Fruit fly (Drosophila melanogaster) whole organism, embryonic: Measurements from ENCODE around the gene Muc14A.

Experiments used
- CG10274 ChIP-seq: fragments of 200-800 bp; sonication (Bioruptor generic); optimal IDR thresholded peaks from 3 replicates; lab custom pipeline; 2017; ENCODE audit warnings: missing biosample characterization, mild to moderate bottlenecking, missing genetic modification characterization
- CG10959 ChIP-seq: fragments of 200-800 bp; sonication (Bioruptor generic); IDR thresholded peaks from 2 replicates; pipeline ENCODE4 v1.3.6; 2022; ENCODE audit warnings: missing biosample characterization, missing genetic modification characterization
- CG12236 ChIP-seq: fragments of 200-800 bp; sonication (Bioruptor generic); optimal IDR thresholded peaks from 2 replicates; lab custom pipeline; 2016; ENCODE audit warnings: missing biosample characterization, missing genetic modification characterization
- CG12769 ChIP-seq: fragments of 200-800 bp; sonication (Bioruptor generic); optimal IDR thresholded peaks from 2 replicates; lab custom pipeline; 2019; ENCODE audit warnings: missing biosample characterization, mild to moderate bottlenecking, missing genetic modification characterization, moderate library complexity
- CG13424 ChIP-seq: fragments of 200-800 bp; sonication (Bioruptor generic); optimal IDR thresholded peaks from 2 replicates; lab custom pipeline; 2019; ENCODE audit warnings: missing biosample characterization, mild to moderate bottlenecking, missing genetic modification characterization, moderate library complexity
- CG16813 ChIP-seq: fragments of 200-800 bp; sonication (Bioruptor generic); IDR thresholded peaks from 3 replicates; pipeline ENCODE4 v1.3.6; 2022; ENCODE audit warnings: missing biosample characterization, missing genetic modification characterization; ENCODE audit not compliant: partially characterized antibody
- CG17186 ChIP-seq: fragments of 200-800 bp; sonication (Bioruptor generic); optimal IDR thresholded peaks from 3 replicates; lab custom pipeline; 2017; ENCODE audit warnings: missing biosample characterization, missing genetic modification reagents, missing genetic modification characterization
- CG2875 ChIP-seq: fragments of 200-800 bp; sonication (Bioruptor generic); optimal IDR thresholded peaks from 2 replicates; lab custom pipeline; 2017; ENCODE audit warnings: missing biosample characterization, mild to moderate bottlenecking, missing genetic modification characterization, missing genetic modification reagents
- CG34224 ChIP-seq: fragments of 200-800 bp; sonication (Bioruptor generic); IDR thresholded peaks from 3 replicates; pipeline ENCODE4 v1.3.6; 2022; ENCODE audit warnings: missing biosample characterization, missing genetic modification characterization; ENCODE audit not compliant: partially characterized antibody
- CG6254 ChIP-seq: fragments of 200-800 bp; sonication (Bioruptor generic); optimal IDR thresholded peaks from 3 replicates; lab custom pipeline; 2017; ENCODE audit warnings: mild to moderate bottlenecking, missing biosample characterization, missing genetic modification reagents, missing genetic modification characterization
- CG6689 ChIP-seq: fragments of 200-800 bp; sonication (Bioruptor generic); IDR thresholded peaks from 2 replicates; pipeline ENCODE4 v1.3.6; 2022; ENCODE audit warnings: missing biosample characterization, missing genetic modification characterization
- CG6765 ChIP-seq: fragments of 200-800 bp; sonication (Bioruptor generic); optimal IDR thresholded peaks from 3 replicates; lab custom pipeline; 2017; ENCODE audit warnings: missing biosample characterization, mild to moderate bottlenecking, missing genetic modification characterization
- CG8281 ChIP-seq: fragments of 200-800 bp; sonication (Bioruptor generic); optimal IDR thresholded peaks from 2 replicates; lab custom pipeline; 2018; ENCODE audit warnings: missing biosample characterization, mild to moderate bottlenecking, missing genetic modification characterization, moderate library complexity
- CG8478 ChIP-seq: fragments of >200 bp; optimal IDR thresholded peaks from 2 replicates; lab custom pipeline; 2018
- CG8924 ChIP-seq: fragments of 200-800 bp; optimal IDR thresholded peaks from 3 replicates; lab custom pipeline; 2019; ENCODE audit warnings: missing biosample characterization, mild to moderate bottlenecking, missing genetic modification characterization, moderate library complexity
- D19A ChIP-seq: fragments of 200-800 bp; optimal IDR thresholded peaks from 3 replicates; lab custom pipeline; 2019; ENCODE audit warnings: missing biosample characterization, mild to moderate bottlenecking, missing genetic modification characterization, moderate library complexity
- Deaf1 ChIP-seq: fragments of 200-800 bp; optimal IDR thresholded peaks from 3 replicates; lab custom pipeline; 2019; ENCODE audit warnings: missing biosample characterization, mild to moderate bottlenecking, missing genetic modification characterization, moderate library complexity
- Dref ChIP-seq: fragments of 200-800 bp; sonication (Bioruptor generic); IDR thresholded peaks from 2 replicates; pipeline ENCODE4 v1.3.6; 2022; ENCODE audit warnings: missing biosample characterization, missing genetic modification characterization
- Drgx ChIP-seq: fragments of 200-800 bp; sonication (Bioruptor generic); IDR thresholded peaks from 2 replicates; pipeline ENCODE4 v1.3.6; 2022; ENCODE audit warnings: missing biosample characterization, missing genetic modification characterization
- Gug ChIP-seq: fragments of 200-800 bp; sonication (Bioruptor generic); IDR thresholded peaks from 4 replicates; pipeline ENCODE4 v1.3.6; 2022; ENCODE audit warnings: missing biosample characterization, missing genetic modification characterization
- H2.0 ChIP-seq: fragments of 200-800 bp; sonication (Bioruptor generic); IDR thresholded peaks from 2 replicates; pipeline ENCODE4 v1.3.6; 2022; ENCODE audit warnings: missing biosample characterization, missing genetic modification characterization
- Hmx ChIP-seq: fragments of 200-800 bp; sonication (Bioruptor generic); optimal IDR thresholded peaks from 2 replicates; lab custom pipeline; 2016; ENCODE audit warnings: missing biosample characterization, missing genetic modification characterization
- Hsf ChIP-seq: fragments of 200-800 bp; sonication (Bioruptor generic); optimal IDR thresholded peaks from 3 replicates; lab custom pipeline; 2016; ENCODE audit warnings: missing biosample characterization, missing genetic modification characterization
- Ravus ChIP-seq: fragments of 200-800 bp; sonication (Bioruptor generic); IDR thresholded peaks from 2 replicates; pipeline ENCODE4 v1.3.6; 2022; ENCODE audit warnings: missing biosample characterization, missing genetic modification characterization
- Sox100B ChIP-seq: fragments of 200-800 bp; sonication (Bioruptor generic); optimal IDR thresholded peaks from 3 replicates; lab custom pipeline; 2018; ENCODE audit warnings: missing biosample characterization, mild to moderate bottlenecking, missing genetic modification characterization
- Usf ChIP-seq: fragments of 200-800 bp; sonication (Bioruptor generic); optimal IDR thresholded peaks from 2 replicates; lab custom pipeline; 2017; ENCODE audit warnings: missing genotype, missing biosample characterization, missing genetic modification characterization
- ac ChIP-seq: fragments of 200-800 bp; sonication (Bioruptor generic); optimal IDR thresholded peaks from 3 replicates; lab custom pipeline; 2017; ENCODE audit warnings: missing biosample characterization, mild to moderate bottlenecking, missing genetic modification characterization
- az2 ChIP-seq: fragments of 200-800 bp; sonication (Bioruptor generic); optimal IDR thresholded peaks from 3 replicates; lab custom pipeline; 2016; ENCODE audit warnings: missing biosample characterization, missing genetic modification characterization
- btn ChIP-seq: fragments of 200-800 bp; sonication (Bioruptor generic); optimal IDR thresholded peaks from 2 replicates; lab custom pipeline; 2016; ENCODE audit warnings: missing biosample characterization, missing genetic modification characterization
- chm ChIP-seq: fragments of 200-800 bp; sonication (Bioruptor generic); IDR thresholded peaks from 2 replicates; pipeline ENCODE4 v1.3.6; 2022; ENCODE audit warnings: missing biosample characterization, missing genetic modification characterization
- corto ChIP-seq: fragments of 200-800 bp; sonication (Bioruptor generic); optimal IDR thresholded peaks from 2 replicates; lab custom pipeline; 2016; ENCODE audit warnings: missing biosample characterization, mild to moderate bottlenecking, missing genetic modification characterization, moderate library complexity
- dan ChIP-seq: fragments of 200-800 bp; sonication (Bioruptor generic); IDR thresholded peaks from 2 replicates; pipeline ENCODE4 v1.3.6; 2022; ENCODE audit warnings: missing biosample characterization, missing genetic modification characterization
- dpn ChIP-seq, 2 experiments: fragments of 200-800 bp; sonication (Bioruptor generic); optimal IDR thresholded peaks; 3 replicates each; lab custom pipeline; 2016; ENCODE audit warnings: missing biosample characterization in 2 of 2, missing genetic modification characterization in 2 of 2
- eyg ChIP-seq: fragments of 200-800 bp; sonication (Bioruptor generic); optimal IDR thresholded peaks from 3 replicates; lab custom pipeline; 2016; ENCODE audit warnings: missing biosample characterization, missing genetic modification characterization
- fd3F ChIP-seq: fragments of 200-800 bp; sonication (Bioruptor generic); optimal IDR thresholded peaks from 2 replicates; lab custom pipeline; 2018; ENCODE audit warnings: missing biosample characterization, mild to moderate bottlenecking, missing genetic modification characterization, moderate library complexity
- fd96Cb ChIP-seq: fragments of 200-800 bp; sonication (Bioruptor generic); optimal IDR thresholded peaks from 2 replicates; lab custom pipeline; 2018; ENCODE audit warnings: missing biosample characterization, mild to moderate bottlenecking, missing genetic modification characterization, moderate library complexity
- ftz-f1 ChIP-seq: fragments of 200-800 bp; sonication (Bioruptor generic); optimal IDR thresholded peaks from 2 replicates; lab custom pipeline; 2016; ENCODE audit warnings: missing biosample characterization, missing genetic modification characterization
- inv ChIP-seq: fragments of 200-800 bp; sonication (Bioruptor generic); IDR thresholded peaks from 2 replicates; pipeline ENCODE4 v1.3.6; 2022; ENCODE audit warnings: missing biosample characterization, missing genetic modification characterization; ENCODE audit not compliant: partially characterized antibody
- lola ChIP-seq, 3 experiments: fragments of >200 bp in 2 of 3; fragments of 200-800 bp in 1 of 3; sonication (Bioruptor generic) in 1 of 3; optimal IDR thresholded peaks; 2 replicates each; lab custom pipeline; 2017 to 2019; ENCODE audit warnings: missing biosample characterization in 3 of 3, missing genetic modification characterization in 3 of 3, mild to moderate bottlenecking in 1 of 3, moderate library complexity in 1 of 3
- mam ChIP-seq: fragments of 200-800 bp; sonication (Bioruptor generic); optimal IDR thresholded peaks from 3 replicates; lab custom pipeline; 2016; ENCODE audit warnings: missing biosample characterization, missing genetic modification characterization
- pan ChIP-seq, 4 experiments: fragments of >200 bp in 3 of 4; fragments of 200-800 bp in 1 of 4; sonication (Bioruptor generic) in 1 of 4; optimal IDR thresholded peaks in 3 of 4; IDR thresholded peaks in 1 of 4; 2 replicates each; pipeline versions ENCODE4 v1.3.6 to Lab custom; 2017 to 2022; ENCODE audit warnings: missing biosample characterization in 2 of 4, missing genetic modification characterization in 2 of 4, mixed read lengths in 1 of 4
- prd ChIP-seq, 3 experiments: fragments of >200 bp in 2 of 3; fragments of 200-800 bp in 1 of 3; sonication (Bioruptor generic) in 1 of 3; optimal IDR thresholded peaks in 2 of 3; IDR thresholded peaks in 1 of 3; 2 replicates in 2 of 3; 3 replicates in 1 of 3; pipeline versions ENCODE4 v1.3.6 to Lab custom; 2017 to 2022; ENCODE audit warnings: missing biosample characterization in 1 of 3, missing genetic modification characterization in 1 of 3
- row ChIP-seq: fragments of 200-800 bp; sonication (Bioruptor generic); IDR thresholded peaks from 3 replicates; pipeline ENCODE4 v1.3.6; 2022; ENCODE audit warnings: missing biosample characterization, missing genetic modification characterization
- schlank ChIP-seq: fragments of 200-800 bp; sonication (Bioruptor generic); optimal IDR thresholded peaks from 2 replicates; lab custom pipeline; 2018; ENCODE audit warnings: missing biosample characterization, mild to moderate bottlenecking, missing genetic modification characterization
- tgo ChIP-seq: fragments of 200-800 bp; sonication (Bioruptor generic); IDR thresholded peaks from 3 replicates; pipeline ENCODE4 v1.3.6; 2022; ENCODE audit warnings: missing biosample characterization, missing genetic modification characterization
- trem ChIP-seq: fragments of 200-800 bp; optimal IDR thresholded peaks from 3 replicates; lab custom pipeline; 2019; ENCODE audit warnings: missing biosample characterization, mild to moderate bottlenecking, missing genetic modification characterization, moderate library complexity
- yki ChIP-seq: fragments of >200 bp; optimal IDR thresholded peaks from 3 replicates; lab custom pipeline; 2018

Muc14A gene

dm6 chrX:16090179-16091144, 81.5 kb downstream of the Muc14A start (continued):
- TF ChIP-seq Hsf (GFP tag; lab: Kevin White, UChicago) (peak; percentile 91), Usf (GFP tag; lab: Kevin White, UChicago) (peak; percentile 73), pan (optimal IDR thresholded peaks at IDR 0.05; lab: Kevin White, UChicago) (no peak), pan (GFP tag; optimal IDR thresholded peaks at IDR 0.05 in 1 of 2, IDR thresholded peaks at IDR 0.05 in 1 of 2) (peak in 1 of 2 experiments; percentile 94), row (peak; percentile 93), Hmx (GFP tag; lab: Kevin White, UChicago) (peak; percentile 56), dpn (GFP tag; optimal IDR thresholded peaks at IDR 0.05; lab: Kevin White, UChicago) (peak; percentile 92), CG12769 (tag; lab: Kevin White, UChicago) (peak; percentile 97), corto (peak; percentile 54), ac (GFP tag; lab: Kevin White, UChicago) (peak; percentile 12), Dref (GFP tag; lab: Robert Waterston, UW) (no peak), ftz-f1 (GFP tag; lab: Kevin White, UChicago) (no peak), CG13424 (tag; lab: Kevin White, UChicago) (peak; percentile 94), btn (GFP tag; lab: Kevin White, UChicago) (peak; percentile 80), CG12236 (peak; percentile 70), prd (optimal IDR thresholded peaks at IDR 0.05; lab: Kevin White, UChicago) (no peak), prd (GFP tag; IDR thresholded peaks at IDR 0.05; lab: Robert Waterston, UW) (peak; percentile 88), Drgx (GFP tag; lab: Robert Waterston, UW) (peak; percentile 88), yki (lab: Kevin White, UChicago) (no peak), CG6689 (GFP tag; lab: Robert Waterston, UW) (peak; percentile 90), CG10959 (peak; percentile 74), CG6765 (GFP tag; lab: Kevin White, UChicago) (peak; percentile 81), mam (peak; percentile 94), CG6254 (GFP tag; lab: Kevin White, UChicago) (peak; percentile 62), fd96Cb (tag; lab: Kevin White, UChicago) (peak; percentile 78), fd3F (peak; percentile 91), Ravus (GFP tag; lab: Robert Waterston, UW) (peak; percentile 71), CG8924 (peak; percentile 82), D19A (tag; lab: Kevin White, UChicago) (peak; percentile 60), CG8478 (lab: Kevin White, UChicago) (no peak), chm (GFP tag; lab: Robert Waterston, UW) (peak; percentile 91), CG2875 (GFP tag; lab: Kevin White, UChicago) (peak; percentile 77), tgo (GFP tag; lab: Robert Waterston, UW) (peak; percentile 92), schlank (tag; lab: Kevin White, UChicago) (peak; percentile 89), CG34224 (GFP tag; lab: Robert Waterston, UW) (no peak), Sox100B (GFP tag; lab: Kevin White, UChicago) (peak; percentile 75), eyg (GFP tag; lab: Kevin White, UChicago) (peak; percentile 85), CG8281 (tag; lab: Kevin White, UChicago) (peak; percentile 74), dan (GFP tag; lab: Robert Waterston, UW) (0 out of 2 replicates have a peak, but pooled peaks have one; percentile 22), H2.0 (GFP tag; lab: Robert Waterston, UW) (peak; percentile 94), CG17186 (peak; percentile 61), CG10274 (GFP tag; lab: Kevin White, UChicago) (peak; percentile 93), Deaf1 (tag; lab: Kevin White, UChicago) (no peak), trem (tag; lab: Kevin White, UChicago) (peak; percentile 7), CG16813 (GFP tag; lab: Robert Waterston, UW) (no peak), lola (GFP tag; optimal IDR thresholded peaks at IDR 0.05; lab: Kevin White, UChicago) (no peak), Gug (GFP tag; lab: Robert Waterston, UW) (peak; percentile 84), inv (GFP tag; lab: Robert Waterston, UW) (no peak), az2 (GFP tag; lab: Kevin White, UChicago) (peak; percentile 92)
